Fruit fly (Drosophila melanogaster) whole organism, wandering third instar larva: ENCODE results near the gene Ankle2.

ENCODE experiments used
- Mio ChIP-seq: sonication (Bioruptor generic); optimal IDR thresholded peaks from 2 replicates; lab custom pipeline; 2016; ENCODE audit warnings: missing biosample characterization, missing genetic modification characterization
- br ChIP-seq: fragments of 200-800 bp; sonication (Bioruptor generic); optimal IDR thresholded peaks from 2 replicates; lab custom pipeline; 2016; ENCODE audit warnings: missing biosample characterization, missing genetic modification characterization
- h ChIP-seq: fragments of 200-800 bp; sonication (Bioruptor generic); optimal IDR thresholded peaks from 3 replicates; lab custom pipeline; 2016; ENCODE audit warnings: missing biosample characterization, mild to moderate bottlenecking, missing genetic modification characterization
- usp ChIP-seq: fragments of >200 bp; optimal IDR thresholded peaks from 2 replicates; lab custom pipeline; 2017; ENCODE audit warnings: missing biosample characterization, missing genetic modification characterization

DNA sequence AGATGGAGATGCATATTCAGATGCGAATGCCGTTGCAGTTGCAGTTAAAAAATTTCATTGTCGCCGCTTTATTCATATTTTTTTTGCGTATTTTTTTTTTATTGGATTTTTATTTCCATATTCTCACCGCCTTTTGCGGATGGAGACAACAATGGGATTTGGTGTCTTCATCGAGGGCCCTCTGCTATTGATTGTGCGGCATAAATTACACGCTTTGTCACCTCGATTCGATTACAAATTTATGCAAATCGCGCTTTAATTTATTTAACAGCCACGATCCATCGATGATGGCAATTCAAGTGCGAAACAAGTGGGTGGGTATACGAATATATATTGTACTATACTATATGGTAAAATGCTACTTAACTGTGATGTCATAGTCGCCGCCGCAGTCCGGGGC is 4.7 kb upstream of the Ankle2 start:
- TF ChIP-seq h (GFP tag; lab: Kevin White, UChicago) (no peak), Mio (GFP tag; lab: Kevin White, UChicago) (no peak), br (GFP tag; lab: Kevin White, UChicago) (no peak), usp (GFP tag; lab: Kevin White, UChicago) (no peak)
